Worm (Caenorhabditis elegans): ENCODE measurements around the gene T27E4.5.
"Not testable (repeated sequence)": the region's sequence is repeated elsewhere in the genome, so short reads cannot be mapped to it uniquely, and the experiment has no call there.

DNA sequence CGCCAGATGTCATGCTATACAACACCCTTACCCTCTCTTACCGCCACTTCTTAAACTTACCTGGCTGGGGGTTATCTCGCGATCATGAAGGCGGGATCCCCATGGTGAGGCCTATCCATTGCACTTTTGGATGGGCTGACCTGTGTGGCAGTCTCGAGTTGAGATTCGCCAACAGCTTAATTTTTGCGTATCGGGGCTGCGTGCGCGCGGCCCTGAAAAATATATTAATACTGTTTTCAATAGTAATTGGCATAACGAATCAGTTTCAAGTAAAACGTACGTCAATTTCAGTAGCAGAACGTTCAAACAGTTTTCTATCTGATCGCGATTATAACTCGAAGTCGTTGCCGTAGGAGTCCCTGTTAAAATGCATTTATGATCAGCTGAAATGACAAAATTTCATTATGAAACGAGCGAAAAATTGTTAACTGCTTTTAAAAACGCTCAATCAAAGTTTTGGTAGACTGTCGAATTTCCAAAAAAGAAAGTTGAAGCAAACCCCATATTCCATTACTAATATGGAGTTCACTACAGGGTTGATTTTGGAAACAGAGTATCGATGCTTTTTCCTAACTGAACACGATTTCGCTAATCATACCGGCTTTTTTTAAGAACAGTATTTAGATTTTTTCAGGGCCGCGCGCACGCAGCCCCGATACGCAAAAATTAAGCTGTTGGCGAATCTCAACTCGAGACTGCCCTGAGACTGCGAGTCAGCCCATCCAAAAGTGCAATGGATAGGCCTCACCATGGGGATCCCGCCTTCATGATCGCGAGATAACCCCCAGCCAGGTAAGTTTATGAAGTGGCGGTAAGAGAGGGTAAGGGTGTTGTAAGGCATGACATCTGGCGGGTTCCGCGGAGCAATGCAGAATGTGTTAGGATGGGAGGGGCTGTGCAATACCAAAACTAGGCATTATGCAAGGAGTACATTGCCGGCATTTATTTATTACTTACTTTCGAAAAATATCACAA lies 21.5 kb upstream of the T27E4.5 start:
- TF ChIP-seq mab-9 (GFP tag; IDR thresholded peaks at IDR 0.05); xbp-1 (tag; optimal IDR thresholded peaks at IDR 0.05); nhr-28 (tag; optimal IDR thresholded peaks at IDR 0.05); unc-86 (tag; optimal IDR thresholded peaks at IDR 0.05); aly-2 (tag; optimal IDR thresholded peaks at IDR 0.05): not testable (repeated sequence)
